Fruit fly (Drosophila melanogaster): ENCODE results near the gene wake.

- no peak for TF ChIP-seq psq (optimal IDR thresholded peaks at IDR 0.05)
- no peak for TF ChIP-seq Myc (optimal IDR thresholded peaks at IDR 0.05)
These were observed 29.0 kb downstream of the wake start for dm6 chr3R:22668622-22669021.

All from Kc167 (cell line).